Worm (Caenorhabditis elegans) whole organism, L4 larva: Measurements from ENCODE around the gene R07B1.13.

Source experiments
- ZK546.5 ChIP-seq, 2 experiments: sonication (generic microtip); optimal IDR thresholded peaks; 2 replicates each; lab custom pipeline; 2017; ENCODE audit warnings: missing biosample characterization in 2 of 2, missing genetic modification characterization in 2 of 2
- ceh-44 ChIP-seq: fragments of 200-800 bp; sonication (Bioruptor generic); IDR thresholded peaks from 2 replicates; pipeline ENCODE4 v1.3.6; 2022; ENCODE audit warnings: missing genetic modification reagents, missing genetic modification characterization, missing compliant biosample characterization
- cey-2 ChIP-seq: sonication (generic microtip); optimal IDR thresholded peaks from 3 replicates; lab custom pipeline; 2017; ENCODE audit warnings: missing genetic modification characterization, mild to moderate bottlenecking, missing compliant biosample characterization, antibody characterized with exemption, borderline replicate concordance; ENCODE audit not compliant: insufficient read depth
- lin-13 ChIP-seq: fragments of 150-350 bp; optimal IDR thresholded peaks from 2 replicates; lab custom pipeline; 2014; ENCODE audit warnings: missing biosample characterization, missing genetic modification reagents, missing genetic modification characterization
- lin-39 ChIP-seq: fragments of 150-350 bp; optimal IDR thresholded peaks from 2 replicates; lab custom pipeline; 2014; ENCODE audit warnings: missing biosample characterization, missing genetic modification reagents, missing genetic modification characterization
- mdl-1 ChIP-seq, 2 experiments: fragments of 150-350 bp in 1 of 2; sonication (generic microtip) in 1 of 2; optimal IDR thresholded peaks; 2 replicates each; lab custom pipeline; 2014 to 2017; ENCODE audit warnings: missing biosample characterization in 2 of 2, missing genetic modification characterization in 2 of 2
- nhr-11 ChIP-seq: fragments of 150-350 bp; optimal IDR thresholded peaks from 2 replicates; lab custom pipeline; 2014; ENCODE audit warnings: missing biosample characterization, missing genetic modification characterization
- nhr-6 ChIP-seq: fragments of 150-350 bp; optimal IDR thresholded peaks from 2 replicates; lab custom pipeline; 2014; ENCODE audit warnings: missing biosample characterization, missing genetic modification characterization
- nhr-76 ChIP-seq: fragments of 150-350 bp; optimal IDR thresholded peaks from 2 replicates; lab custom pipeline; 2014; ENCODE audit warnings: missing biosample characterization, missing genetic modification characterization
- nhr-77 ChIP-seq: fragments of 150-350 bp; optimal IDR thresholded peaks from 2 replicates; lab custom pipeline; 2014; ENCODE audit warnings: missing biosample characterization, missing genetic modification characterization
- unc-62 ChIP-seq, 3 experiments: fragments of 150-350 bp in 1 of 3; sonication (generic microtip); optimal IDR thresholded peaks in 2 of 3; peaks in 1 of 3; 1 replicate in 1 of 3; 2 replicates in 2 of 3; lab custom pipeline; 2014 to 2017; ENCODE audit warnings: missing biosample characterization in 3 of 3, missing genetic modification characterization in 3 of 3, missing genetic modification reagents in 3 of 3, missing genotype in 1 of 3

DNA sequence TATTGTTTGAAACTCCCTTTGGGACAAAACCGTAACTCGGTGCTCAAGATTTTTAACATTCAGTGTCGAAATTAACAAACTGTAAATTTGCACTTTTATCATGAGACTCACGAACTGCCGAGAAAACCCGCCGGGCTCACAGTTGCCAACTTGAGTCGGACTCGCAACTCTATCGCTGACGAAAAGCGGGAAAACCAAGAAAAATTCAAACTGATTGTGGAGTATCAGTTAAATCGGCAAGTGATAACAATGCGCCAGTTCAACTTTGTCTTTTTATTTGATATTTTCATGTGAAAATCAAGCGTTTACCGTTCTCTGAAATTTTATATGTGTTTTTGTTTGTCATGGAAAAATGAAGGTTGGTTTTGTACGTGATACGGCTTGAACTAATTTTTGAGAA lies 12.9 kb downstream of the R07B1.13 start:
- TF ChIP-seq lin-13: no peak
- TF ChIP-seq mdl-1 (tag; optimal IDR thresholded peaks at IDR 0.05; lab: Kevin White, UChicago): no peak
- no peak for TF ChIP-seq cey-2 (tag; lab: Kevin White, UChicago)
- no peak for TF ChIP-seq unc-62 (GFP tag; optimal IDR thresholded peaks at IDR 0.05 in 1 of 2; lab: Kevin White, UChicago)
- no peak for TF ChIP-seq unc-62 (tag; optimal IDR thresholded peaks at IDR 0.05; lab: Kevin White, UChicago)
- TF ChIP-seq ZK546.5 (tag; optimal IDR thresholded peaks at IDR 0.05; lab: Kevin White, UChicago): no peak
- no peak for TF ChIP-seq nhr-76
- no peak for TF ChIP-seq ceh-44
- TF ChIP-seq nhr-11 (tag; lab: Kevin White, UChicago): no peak
- TF ChIP-seq nhr-77 (tag; lab: Kevin White, UChicago): no peak
- no peak for TF ChIP-seq nhr-6
- no peak for TF ChIP-seq lin-39 (tag; lab: Kevin White, UChicago)
